Fruit fly (Drosophila melanogaster): ENCODE results near the gene LManVI.

LManVI gene

DNA sequence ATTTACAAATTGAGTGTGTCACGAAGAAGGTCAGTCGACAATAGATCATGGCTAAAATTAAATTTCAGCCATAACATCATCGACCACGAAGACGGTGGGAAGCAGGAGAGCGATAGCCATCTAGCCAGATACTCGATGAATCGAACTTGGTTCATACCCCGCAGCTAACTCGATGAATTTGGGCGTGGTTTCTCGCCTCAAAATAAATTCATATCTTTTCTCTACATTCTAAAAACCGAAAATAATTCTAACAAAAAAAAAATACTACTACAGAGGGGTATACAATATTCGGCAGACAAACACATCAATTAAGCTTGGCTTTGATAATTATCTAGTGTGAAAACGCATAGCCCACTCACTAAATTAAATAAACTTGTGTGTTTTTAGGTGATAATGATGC is 48.4 kb downstream of the LManVI start (continued):
- TF ChIP-seq CG8089 (GFP tag; optimal IDR thresholded peaks at IDR 0.05) (no peak), croc (GFP tag; conservative IDR thresholded peaks at IDR 0.05) (no peak), Bteb2 (GFP tag; optimal IDR thresholded peaks at IDR 0.05) (no peak), Oli (tag; optimal IDR thresholded peaks at IDR 0.05) (peak; percentile 52), CG10209 (GFP tag; optimal IDR thresholded peaks at IDR 0.05) (no peak), CG10321 (GFP tag; IDR thresholded peaks at IDR 0.05) (no peak), zf30C (GFP tag; optimal IDR thresholded peaks at IDR 0.05) (no peak), lov (optimal IDR thresholded peaks at IDR 0.05) (no peak), lov (GFP tag; IDR thresholded peaks at IDR 0.05) (peak; percentile 18; the same call in 1 of the 3 replicates), Mad (GFP tag; optimal IDR thresholded peaks at IDR 0.05) (peak; percentile 12), Mrtf (GFP tag; IDR thresholded peaks at IDR 0.05) (no peak), knrl (GFP tag; IDR thresholded peaks at IDR 0.05; ENCODE audit: partially characterized antibody) (no peak), CG1647 (GFP tag; optimal IDR thresholded peaks at IDR 0.05) (no peak), CG2199 (GFP tag; IDR thresholded peaks at IDR 0.05) (no peak), klu (GFP tag; IDR thresholded peaks at IDR 0.05) (no peak), CG17912 (GFP tag; optimal IDR thresholded peaks at IDR 0.05) (no peak), CG13287 (GFP tag; IDR thresholded peaks at IDR 0.05; ENCODE audit: partially characterized antibody) (no peak), crc (GFP tag; optimal IDR thresholded peaks at IDR 0.05) (no peak), sens (GFP tag) (peak; percentile 78), ATbp (GFP tag; optimal IDR thresholded peaks at IDR 0.05) (no peak), CG6683 (GFP tag; optimal IDR thresholded peaks at IDR 0.05) (no peak), chn (GFP tag; optimal IDR thresholded peaks at IDR 0.05) (no peak), BtbVII (GFP tag; optimal IDR thresholded peaks at IDR 0.05) (no peak), Sin3A (optimal IDR thresholded peaks at IDR 0.05) (no peak), hbn (GFP tag; IDR thresholded peaks at IDR 0.05; ENCODE audit: partially characterized antibody) (no peak), Doc3 (GFP tag; IDR thresholded peaks at IDR 0.05; ENCODE audit: partially characterized antibody) (no peak), CG5245 (GFP tag; optimal IDR thresholded peaks at IDR 0.05) (no peak), Dek (tag; optimal IDR thresholded peaks at IDR 0.05) (no peak), Rfx (GFP tag; IDR thresholded peaks at IDR 0.05) (peak; percentile 41; the same call in 1 of the 2 replicates), h (optimal IDR thresholded peaks at IDR 0.05) (no peak), CG7987 (GFP tag; optimal IDR thresholded peaks at IDR 0.05) (no peak), peb (GFP tag; IDR thresholded peaks at IDR 0.05) (no peak), Bgb (GFP tag; IDR thresholded peaks at IDR 0.05; ENCODE audit: partially characterized antibody) (no peak), CG17359 (tag; optimal IDR thresholded peaks at IDR 0.05) (peak; percentile 33), Six4 (GFP tag; optimal IDR thresholded peaks at IDR 0.05) (no peak), CG12236 (GFP tag; optimal IDR thresholded peaks at IDR 0.05) (no peak), Scr (GFP tag; IDR thresholded peaks at IDR 0.05; ENCODE audit: partially characterized antibody) (no peak), CG3847 (GFP tag; IDR thresholded peaks at IDR 0.05) (no peak), chif (GFP tag; optimal IDR thresholded peaks at IDR 0.05) (peak in 1 of 2 experiments; percentile 4), CG11247 (GFP tag; IDR thresholded peaks at IDR 0.05) (no peak), onecut (GFP tag; IDR thresholded peaks at IDR 0.05) (no peak), tup (GFP tag; optimal IDR thresholded peaks at IDR 0.05) (no peak), CG14014 (GFP tag; IDR thresholded peaks at IDR 0.05) (no peak), zen (tag; optimal IDR thresholded peaks at IDR 0.05) (no peak), her (GFP tag; optimal IDR thresholded peaks at IDR 0.05) (no peak), CG30431 (GFP tag; optimal IDR thresholded peaks at IDR 0.05) (no peak), CG33557 (GFP tag; optimal IDR thresholded peaks at IDR 0.05) (no peak), CG11504 (tag; optimal IDR thresholded peaks at IDR 0.05) (peak; percentile 65), yki (optimal IDR thresholded peaks at IDR 0.05) (no peak), CG3995 (GFP tag; optimal IDR thresholded peaks at IDR 0.05) (no peak), jumu (GFP tag; optimal IDR thresholded peaks at IDR 0.05) (no peak), B-H1 (GFP tag; IDR thresholded peaks at IDR 0.05) (0 out of 3 replicates have a peak, but pooled peaks have one; percentile 19), seq (GFP tag; IDR thresholded peaks at IDR 0.05) (no peak)

Measured in whole organism, embryonic.